Worm (Caenorhabditis elegans): ENCODE measurements around the gene mec-15.

Gene mec-15

DNA sequence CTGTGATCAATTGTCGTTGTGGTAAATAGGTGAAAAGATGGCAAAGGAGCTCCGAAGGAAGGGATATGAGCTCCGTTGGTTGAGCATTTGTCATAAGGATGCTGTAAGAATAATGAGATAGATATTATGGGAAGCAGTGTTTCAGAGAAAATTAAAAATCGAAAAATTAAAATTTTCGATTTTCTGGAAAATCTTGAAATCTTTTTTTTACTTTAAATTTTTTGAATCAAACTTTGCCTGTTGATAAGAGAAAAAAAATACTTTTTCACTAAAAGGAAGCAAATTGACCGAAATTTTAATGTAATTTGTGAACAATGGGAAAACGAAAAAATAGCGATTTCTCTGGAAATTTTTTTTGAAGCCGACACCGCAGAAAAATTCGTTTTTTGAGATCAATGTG lies at the start of gene mec-15:
Gene mec-15 (minus strand): TSS at position 101 of the 400 bp plus-strand sequence.
- TF ChIP-seq med-1 (GFP tag; optimal IDR thresholded peaks at IDR 0.05; ENCODE audit: insufficient read depth), result no peak

- TF ChIP-seq T22C8.4 (GFP tag; IDR thresholded peaks at IDR 0.05) (no peak), ref-1 (GFP tag; conservative IDR thresholded peaks at IDR 0.05) (no peak), tab-1 (GFP tag; IDR thresholded peaks at IDR 0.05) (no peak), flt-1 (GFP tag; IDR thresholded peaks at IDR 0.05) (no peak), ztf-23 (GFP tag; IDR thresholded peaks at IDR 0.05) (no peak), ztf-29 (GFP tag; IDR thresholded peaks at IDR 0.05) (no peak), klf-2 (GFP tag; conservative IDR thresholded peaks at IDR 0.05) (no peak), cog-1 (tag; optimal IDR thresholded peaks at IDR 0.05) (no peak), med-1 (GFP tag; optimal IDR thresholded peaks at IDR 0.05; ENCODE audit: insufficient read depth) (no peak)
These were observed 49.4 kb upstream of the mec-15 start for ce11 chrII:10288926-10289325.

- no peak for TF ChIP-seq klf-2 (GFP tag; conservative IDR thresholded peaks at IDR 0.05)
- no peak for TF ChIP-seq ref-1 (GFP tag; conservative IDR thresholded peaks at IDR 0.05)
- TF ChIP-seq flt-1 (GFP tag; IDR thresholded peaks at IDR 0.05), result no peak
- no peak for TF ChIP-seq ztf-23 (GFP tag; IDR thresholded peaks at IDR 0.05)
- no peak for TF ChIP-seq ztf-29 (GFP tag; IDR thresholded peaks at IDR 0.05)
- no peak for TF ChIP-seq cog-1 (tag; optimal IDR thresholded peaks at IDR 0.05)
- TF ChIP-seq T22C8.4 (GFP tag; IDR thresholded peaks at IDR 0.05), result no peak
- no peak for TF ChIP-seq med-1 (GFP tag; optimal IDR thresholded peaks at IDR 0.05; ENCODE audit: insufficient read depth)
- no peak for TF ChIP-seq tab-1 (GFP tag; IDR thresholded peaks at IDR 0.05)
These were observed 45.5 kb upstream of the mec-15 start for ce11 chrII:10284991-10285390.

- TF ChIP-seq ref-1 (GFP tag; conservative IDR thresholded peaks at IDR 0.05), result no peak
- TF ChIP-seq tab-1 (GFP tag; IDR thresholded peaks at IDR 0.05), result no peak
- TF ChIP-seq ztf-29 (GFP tag; IDR thresholded peaks at IDR 0.05), result no peak
- no peak for TF ChIP-seq med-1 (GFP tag; optimal IDR thresholded peaks at IDR 0.05; ENCODE audit: insufficient read depth)
- TF ChIP-seq cog-1 (tag; optimal IDR thresholded peaks at IDR 0.05), result no peak
These were observed 43.6 kb upstream of the mec-15 start for ce11 chrII:10283145-10283544.

ce11 chrII:10281674-10282073 lies 42.2 kb upstream of the mec-15 start:
- TF ChIP-seq T22C8.4 (GFP tag; IDR thresholded peaks at IDR 0.05), result no peak
- no peak for TF ChIP-seq ref-1 (GFP tag; conservative IDR thresholded peaks at IDR 0.05)
- no peak for TF ChIP-seq flt-1 (GFP tag; IDR thresholded peaks at IDR 0.05)
- TF ChIP-seq med-1 (GFP tag; optimal IDR thresholded peaks at IDR 0.05; ENCODE audit: insufficient read depth), result no peak
- TF ChIP-seq klf-2 (GFP tag; conservative IDR thresholded peaks at IDR 0.05), result no peak

DNA sequence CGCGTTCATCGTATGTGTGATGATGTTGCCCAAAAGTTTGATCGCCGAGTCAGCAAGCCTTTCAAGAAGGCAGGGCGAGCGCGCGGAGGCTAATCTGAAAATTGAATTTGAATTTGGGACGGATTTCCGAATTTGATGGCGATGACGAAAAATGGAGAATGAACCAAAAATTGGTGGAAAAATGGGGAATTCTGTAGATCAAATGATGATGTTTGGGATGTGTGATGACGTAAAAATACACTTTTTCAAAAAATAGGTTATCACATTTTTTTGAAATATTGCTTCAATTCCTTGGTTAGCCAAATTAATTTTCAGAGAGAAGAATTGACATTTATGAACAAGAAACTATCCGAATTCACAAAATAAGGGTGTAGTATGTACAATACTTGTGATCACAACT lies 40.1 kb upstream of the mec-15 start, which contains the start of gene ZK971.1:
Gene ZK971.1 (minus strand): TSS at position 101 of the 400 bp plus-strand sequence.
- TF ChIP-seq cog-1 (tag; optimal IDR thresholded peaks at IDR 0.05) (no peak), T22C8.4 (GFP tag; IDR thresholded peaks at IDR 0.05) (no peak), ztf-23 (GFP tag; IDR thresholded peaks at IDR 0.05) (no peak), tab-1 (GFP tag; IDR thresholded peaks at IDR 0.05) (no peak)

ce11 chrII:10271093-10271492 lies 31.6 kb upstream of the mec-15 start, which contains the start of gene F54B3.4:
Gene F54B3.4, minus strand, starts transcription at chrII:10271193.
- TF ChIP-seq flt-1 (GFP tag; IDR thresholded peaks at IDR 0.05) (no peak), tab-1 (GFP tag; IDR thresholded peaks at IDR 0.05) (no peak), ref-1 (GFP tag; conservative IDR thresholded peaks at IDR 0.05) (no peak), ztf-23 (GFP tag; IDR thresholded peaks at IDR 0.05) (no peak), ztf-29 (GFP tag; IDR thresholded peaks at IDR 0.05) (no peak), klf-2 (GFP tag; conservative IDR thresholded peaks at IDR 0.05) (no peak), med-1 (GFP tag; optimal IDR thresholded peaks at IDR 0.05; ENCODE audit: insufficient read depth) (no peak), T22C8.4 (GFP tag; IDR thresholded peaks at IDR 0.05) (no peak), cog-1 (tag; optimal IDR thresholded peaks at IDR 0.05) (no peak)

DNA sequence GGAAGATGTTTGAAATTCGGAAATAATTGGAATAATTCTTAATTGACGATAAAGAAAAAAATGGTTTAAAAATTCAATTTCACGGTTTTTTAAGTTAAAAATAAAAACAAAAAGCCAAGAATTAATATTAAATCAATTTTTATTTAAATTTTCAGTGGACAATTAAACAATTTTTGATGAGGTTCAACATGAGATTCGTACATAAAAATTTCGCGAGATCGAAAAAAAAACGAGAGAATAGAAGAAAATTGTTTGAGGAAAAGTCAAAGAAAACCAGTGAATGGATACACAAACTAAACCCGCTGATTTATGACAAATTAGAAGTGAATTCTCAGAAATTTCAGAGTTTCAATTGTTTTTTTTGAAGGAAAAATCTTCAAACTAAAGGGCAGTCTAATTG lies 30.6 kb upstream of the mec-15 start, which contains the start of gene F54B3.2:
Gene F54B3.2 (minus strand): TSS at position 101 of the 400 bp plus-strand sequence.
- TF ChIP-seq T22C8.4 (GFP tag; IDR thresholded peaks at IDR 0.05) (no peak), ref-1 (GFP tag; conservative IDR thresholded peaks at IDR 0.05) (no peak), klf-2 (GFP tag; conservative IDR thresholded peaks at IDR 0.05) (no peak), ztf-29 (GFP tag; IDR thresholded peaks at IDR 0.05) (no peak), ztf-23 (GFP tag; IDR thresholded peaks at IDR 0.05) (no peak), flt-1 (GFP tag; IDR thresholded peaks at IDR 0.05) (no peak), tab-1 (GFP tag; IDR thresholded peaks at IDR 0.05) (no peak), cog-1 (tag; optimal IDR thresholded peaks at IDR 0.05) (no peak)

DNA sequence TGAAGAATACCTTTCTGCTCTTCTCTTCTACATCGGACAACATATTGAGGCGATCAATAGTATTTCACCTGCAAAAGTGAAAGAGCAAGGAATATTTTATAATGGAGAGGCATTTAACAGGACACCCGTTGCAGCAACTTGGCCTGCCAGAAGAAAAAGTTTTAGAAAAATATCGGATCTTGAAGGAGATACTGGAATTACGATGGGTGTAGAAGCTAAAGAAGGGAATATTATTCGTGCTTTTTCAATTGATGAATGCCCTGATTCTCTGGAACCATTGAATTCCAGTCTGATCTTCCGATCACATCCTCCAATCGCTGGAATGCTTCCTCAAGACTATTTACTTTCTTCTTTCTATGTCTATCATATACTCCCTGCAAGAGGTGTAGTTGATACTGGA lies 21.8 kb upstream of the mec-15 start:
- TF ChIP-seq med-1 (GFP tag; optimal IDR thresholded peaks at IDR 0.05; ENCODE audit: insufficient read depth) (no peak), ref-1 (GFP tag; conservative IDR thresholded peaks at IDR 0.05) (no peak), flt-1 (GFP tag; IDR thresholded peaks at IDR 0.05) (no peak), cog-1 (tag; optimal IDR thresholded peaks at IDR 0.05) (no peak), ztf-29 (GFP tag; IDR thresholded peaks at IDR 0.05) (no peak), klf-2 (GFP tag; conservative IDR thresholded peaks at IDR 0.05) (no peak), ztf-23 (GFP tag; IDR thresholded peaks at IDR 0.05) (no peak)

ce11 chrII:10252048-10252447 lies 12.6 kb upstream of the mec-15 start:
- no peak for TF ChIP-seq ztf-23 (GFP tag; IDR thresholded peaks at IDR 0.05)
- TF ChIP-seq cog-1 (tag; optimal IDR thresholded peaks at IDR 0.05), result no peak
- TF ChIP-seq tab-1 (GFP tag; IDR thresholded peaks at IDR 0.05), result no peak
- no peak for TF ChIP-seq med-1 (GFP tag; optimal IDR thresholded peaks at IDR 0.05; ENCODE audit: insufficient read depth)
- TF ChIP-seq ref-1 (GFP tag; conservative IDR thresholded peaks at IDR 0.05), result no peak
- TF ChIP-seq klf-2 (GFP tag; conservative IDR thresholded peaks at IDR 0.05), result no peak
- TF ChIP-seq T22C8.4 (GFP tag; IDR thresholded peaks at IDR 0.05), result no peak
- no peak for TF ChIP-seq flt-1 (GFP tag; IDR thresholded peaks at IDR 0.05)
- no peak for TF ChIP-seq ztf-29 (GFP tag; IDR thresholded peaks at IDR 0.05)

DNA sequence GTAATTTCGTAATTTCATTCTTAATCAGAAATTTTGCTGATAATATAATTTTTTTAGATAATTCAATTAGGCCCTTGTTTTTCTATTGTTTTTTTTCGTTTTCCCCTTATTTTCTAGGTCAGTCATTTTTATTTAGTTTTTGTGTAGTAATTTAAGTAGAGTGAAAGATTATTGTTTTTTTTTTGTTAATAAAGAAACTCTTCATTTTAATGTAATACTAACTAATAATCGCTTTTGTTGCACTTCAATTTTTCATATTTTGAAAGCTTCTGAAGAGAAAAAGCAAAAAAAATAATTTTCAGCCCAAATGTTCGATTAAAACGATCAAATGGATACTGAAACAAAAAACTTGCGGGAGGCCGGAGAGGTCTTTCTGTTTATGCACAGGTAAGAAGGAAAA lies 11.5 kb upstream of the mec-15 start, which contains the start of gene F54B3.1:
Gene F54B3.1 (plus strand): TSS at position 301 of the 400 bp plus-strand sequence.
- TF ChIP-seq cog-1 (tag; optimal IDR thresholded peaks at IDR 0.05) (no peak), flt-1 (GFP tag; IDR thresholded peaks at IDR 0.05) (no peak), med-1 (GFP tag; optimal IDR thresholded peaks at IDR 0.05; ENCODE audit: insufficient read depth) (no peak), ref-1 (GFP tag; conservative IDR thresholded peaks at IDR 0.05) (no peak), ztf-29 (GFP tag; IDR thresholded peaks at IDR 0.05) (no peak), ztf-23 (GFP tag; IDR thresholded peaks at IDR 0.05) (no peak), klf-2 (GFP tag; conservative IDR thresholded peaks at IDR 0.05) (no peak), tab-1 (GFP tag; IDR thresholded peaks at IDR 0.05) (no peak), T22C8.4 (GFP tag; IDR thresholded peaks at IDR 0.05) (no peak)
